Worm (Caenorhabditis elegans): Measurements from ENCODE around the gene ent-2.

The ent-2 gene

ce11 chrX:15559473-15559872, 41.4 kb upstream of the ent-2 start:
- peak; percentile 40 for TF ChIP-seq snpc-4 (tag; optimal IDR thresholded peaks at IDR 0.05)
- TF ChIP-seq egl-5 (tag; optimal IDR thresholded peaks at IDR 0.05), result no peak

- peak; percentile 59 for TF ChIP-seq lin-39 (tag; optimal IDR thresholded peaks at IDR 0.05)
- TF ChIP-seq nfya-1 (tag; optimal IDR thresholded peaks at IDR 0.05; ENCODE audit: insufficient read depth), result peak; percentile 16
- TF ChIP-seq ztf-4 (tag; optimal IDR thresholded peaks at IDR 0.05), result no peak
- no peak for TF ChIP-seq aly-2 (tag; optimal IDR thresholded peaks at IDR 0.05)
- TF ChIP-seq elt-1 (tag; optimal IDR thresholded peaks at IDR 0.05), result no peak
- no peak for TF ChIP-seq nhr-12 (tag; optimal IDR thresholded peaks at IDR 0.05)
Measured at ce11 chrX:15564338-15564737, 36.5 kb upstream of the ent-2 start.

- TF ChIP-seq daf-12 (tag; optimal IDR thresholded peaks at IDR 0.05), result no peak
- TF ChIP-seq zag-1 (tag; optimal IDR thresholded peaks at IDR 0.05), result no peak
- no peak for TF ChIP-seq lin-15B (tag; optimal IDR thresholded peaks at IDR 0.05)
- no peak for TF ChIP-seq ceh-9 (tag; optimal IDR thresholded peaks at IDR 0.05)
- TF ChIP-seq ceh-28 (tag; optimal IDR thresholded peaks at IDR 0.05), result no peak
- peak; percentile 67 for TF ChIP-seq nfya-1 (tag; optimal IDR thresholded peaks at IDR 0.05; ENCODE audit: insufficient read depth)
- TF ChIP-seq elt-1 (tag; optimal IDR thresholded peaks at IDR 0.05), result no peak
- no peak for TF ChIP-seq ceh-82 (tag; optimal IDR thresholded peaks at IDR 0.05)
- no peak for TF ChIP-seq nhr-25 (tag; optimal IDR thresholded peaks at IDR 0.05)
- no peak for TF ChIP-seq nhr-23 (tag; optimal IDR thresholded peaks at IDR 0.05)
- TF ChIP-seq pha-4 (tag; optimal IDR thresholded peaks at IDR 0.05), result no peak
- no peak for TF ChIP-seq nhr-76 (tag; optimal IDR thresholded peaks at IDR 0.05)
- no peak for TF ChIP-seq fos-1 (tag; optimal IDR thresholded peaks at IDR 0.05)
- TF ChIP-seq lsy-12 (tag; optimal IDR thresholded peaks at IDR 0.05), result peak; percentile 11
- no peak for TF ChIP-seq mdl-1 (tag; optimal IDR thresholded peaks at IDR 0.05)
- no peak for TF ChIP-seq egl-5 (tag; optimal IDR thresholded peaks at IDR 0.05)
- TF ChIP-seq unc-62 (GFP tag; optimal IDR thresholded peaks at IDR 0.05), result no peak
- no peak for TF ChIP-seq ztf-4 (tag; optimal IDR thresholded peaks at IDR 0.05)
- TF ChIP-seq hmg-11 (tag; optimal IDR thresholded peaks at IDR 0.05), result peak; percentile 87
- TF ChIP-seq mml-1 (tag; optimal IDR thresholded peaks at IDR 0.05), result no peak
- no peak for TF ChIP-seq nhr-11 (tag; optimal IDR thresholded peaks at IDR 0.05)
- TF ChIP-seq R02D3.7 (tag; optimal IDR thresholded peaks at IDR 0.05), result no peak
- no peak for TF ChIP-seq nhr-77 (tag; optimal IDR thresholded peaks at IDR 0.05)
- no peak for TF ChIP-seq elt-3 (tag; optimal IDR thresholded peaks at IDR 0.05)
- no peak for TF ChIP-seq nhr-28 (tag; optimal IDR thresholded peaks at IDR 0.05)
- TF ChIP-seq snpc-4 (tag; optimal IDR thresholded peaks at IDR 0.05), result peak; percentile 22
- TF ChIP-seq eor-1 (tag; optimal IDR thresholded peaks at IDR 0.05), result no peak
- no peak for TF ChIP-seq ceh-16 (tag; optimal IDR thresholded peaks at IDR 0.05)
- peak; percentile 59 for TF ChIP-seq sea-2 (GFP tag; optimal IDR thresholded peaks at IDR 0.05)
- TF ChIP-seq nhr-237 (tag; optimal IDR thresholded peaks at IDR 0.05), result no peak
- peak; percentile 51 for TF ChIP-seq fkh-10 (GFP tag; optimal IDR thresholded peaks at IDR 0.05)
- no peak for TF ChIP-seq pqm-1 (tag; optimal IDR thresholded peaks at IDR 0.05)
- TF ChIP-seq ztf-11 (tag; optimal IDR thresholded peaks at IDR 0.05), result no peak
- no peak for TF ChIP-seq elt-2 (tag; optimal IDR thresholded peaks at IDR 0.05)
- no peak for TF ChIP-seq nhr-67 (tag; optimal IDR thresholded peaks at IDR 0.05)
- no peak for TF ChIP-seq unc-39 (tag; optimal IDR thresholded peaks at IDR 0.05)
- TF ChIP-seq jun-1 (tag; optimal IDR thresholded peaks at IDR 0.05), result no peak
- no peak for TF ChIP-seq nhr-43 (tag; optimal IDR thresholded peaks at IDR 0.05; ENCODE audit: poor library complexity, severe bottlenecking)
- no peak for TF ChIP-seq fkh-2 (tag; optimal IDR thresholded peaks at IDR 0.05)
- TF ChIP-seq ZK546.5 (tag; optimal IDR thresholded peaks at IDR 0.05), result no peak
- TF ChIP-seq skn-1 (tag; optimal IDR thresholded peaks at IDR 0.05), result no peak
- TF ChIP-seq lin-39 (tag; optimal IDR thresholded peaks at IDR 0.05), result peak; percentile 67
- no peak for TF ChIP-seq ama-1 (optimal IDR thresholded peaks at IDR 0.05)
- no peak for TF ChIP-seq aly-2 (tag; optimal IDR thresholded peaks at IDR 0.05)
- no peak for TF ChIP-seq nhr-12 (tag; optimal IDR thresholded peaks at IDR 0.05)
- no peak for TF ChIP-seq egl-27 (tag; optimal IDR thresholded peaks at IDR 0.05)
- TF ChIP-seq tbx-2 (tag; optimal IDR thresholded peaks at IDR 0.05), result no peak
Measured at ce11 chrX:15566640-15567039, 34.2 kb upstream of the ent-2 start.
